Worm (Caenorhabditis elegans): ENCODE measurements around the gene C01G6.2.

The C01G6.2 gene

ce11 chrII:9236972-9237371 is 29.9 kb upstream of the C01G6.2 start:
- TF ChIP-seq ceh-48 (tag; optimal IDR thresholded peaks at IDR 0.05) (no peak), ceh-18 (tag; optimal IDR thresholded peaks at IDR 0.05) (no peak), npax-4 (tag; optimal IDR thresholded peaks at IDR 0.05) (no peak), unc-42 (tag; optimal IDR thresholded peaks at IDR 0.05) (no peak), rnt-1 (tag; optimal IDR thresholded peaks at IDR 0.05) (no peak), gmeb-2 (tag; optimal IDR thresholded peaks at IDR 0.05) (no peak), ahr-1 (tag; optimal IDR thresholded peaks at IDR 0.05) (no peak), pha-4 (tag; optimal IDR thresholded peaks at IDR 0.05) (no peak), ceh-24 (tag; optimal IDR thresholded peaks at IDR 0.05) (no peak), ceh-22 (tag; optimal IDR thresholded peaks at IDR 0.05) (no peak), F13H6.1 (tag; optimal IDR thresholded peaks at IDR 0.05) (no peak), ttx-3 (tag; optimal IDR thresholded peaks at IDR 0.05) (no peak), pax-1 (tag; optimal IDR thresholded peaks at IDR 0.05) (no peak), syd-9 (tag; optimal IDR thresholded peaks at IDR 0.05) (no peak), pag-3 (tag; optimal IDR thresholded peaks at IDR 0.05; ENCODE audit: borderline replicate concordance) (no peak), ref-2 (tag; optimal IDR thresholded peaks at IDR 0.05) (no peak)

ce11 chrII:9237719-9238118 is 29.1 kb upstream of the C01G6.2 start:
- TF ChIP-seq unc-3 (GFP tag; conservative IDR thresholded peaks at IDR 0.05) (no peak), unc-3 (tag; optimal IDR thresholded peaks at IDR 0.05) (no peak), fax-1 (tag; optimal IDR thresholded peaks at IDR 0.05) (no peak), unc-42 (tag; optimal IDR thresholded peaks at IDR 0.05) (no peak)

ce11 chrII:9241610-9242009 is 25.2 kb upstream of the C01G6.2 start:
- TF ChIP-seq C08G9.2 (tag; optimal IDR thresholded peaks at IDR 0.05) (no peak), ttx-3 (tag; optimal IDR thresholded peaks at IDR 0.05) (no peak), elt-4 (tag; optimal IDR thresholded peaks at IDR 0.05) (no peak), odd-2 (tag; optimal IDR thresholded peaks at IDR 0.05) (no peak), pros-1 (tag; optimal IDR thresholded peaks at IDR 0.05) (no peak), hlh-13 (GFP tag; optimal IDR thresholded peaks at IDR 0.05) (no peak), ref-2 (tag; optimal IDR thresholded peaks at IDR 0.05) (no peak), ceh-30 (tag; optimal IDR thresholded peaks at IDR 0.05) (no peak), mec-3 (tag; optimal IDR thresholded peaks at IDR 0.05; ENCODE audit: borderline replicate concordance) (no peak), hlh-30 (tag; optimal IDR thresholded peaks at IDR 0.05; ENCODE audit: insufficient read depth) (no peak), zip-5 (tag; optimal IDR thresholded peaks at IDR 0.05) (no peak), ceh-22 (tag; optimal IDR thresholded peaks at IDR 0.05) (no peak), pag-3 (tag; optimal IDR thresholded peaks at IDR 0.05; ENCODE audit: borderline replicate concordance) (no peak), ceh-14 (tag; optimal IDR thresholded peaks at IDR 0.05) (no peak), tbx-7 (tag; optimal IDR thresholded peaks at IDR 0.05) (no peak), ceh-19 (GFP tag; optimal IDR thresholded peaks at IDR 0.05) (no peak), unc-3 (GFP tag; conservative IDR thresholded peaks at IDR 0.05) (no peak), unc-3 (tag; optimal IDR thresholded peaks at IDR 0.05) (no peak), pha-2 (tag; optimal IDR thresholded peaks at IDR 0.05) (no peak), F13H6.1 (tag; optimal IDR thresholded peaks at IDR 0.05) (no peak)

ce11 chrII:9242804-9243203 is 24.1 kb upstream of the C01G6.2 start:
- no peak for TF ChIP-seq eyg-1 (tag; optimal IDR thresholded peaks at IDR 0.05)
- no peak for TF ChIP-seq ztf-16 (tag; optimal IDR thresholded peaks at IDR 0.05)
- no peak for TF ChIP-seq ceh-19 (GFP tag; optimal IDR thresholded peaks at IDR 0.05)
- no peak for TF ChIP-seq odd-2 (tag; optimal IDR thresholded peaks at IDR 0.05)
- no peak for TF ChIP-seq npax-4 (tag; optimal IDR thresholded peaks at IDR 0.05)
- no peak for TF ChIP-seq unc-86 (tag; optimal IDR thresholded peaks at IDR 0.05)

- no peak for TF ChIP-seq ceh-6 (GFP tag; optimal IDR thresholded peaks at IDR 0.05)
- no peak for TF ChIP-seq hlh-30 (tag; optimal IDR thresholded peaks at IDR 0.05; ENCODE audit: insufficient read depth)
- no peak for TF ChIP-seq pax-1 (tag; optimal IDR thresholded peaks at IDR 0.05)
- no peak for TF ChIP-seq K02D7.2 (tag; optimal IDR thresholded peaks at IDR 0.05)
- TF ChIP-seq ceh-22 (tag; optimal IDR thresholded peaks at IDR 0.05) = no peak
- no peak for TF ChIP-seq rnt-1 (tag; optimal IDR thresholded peaks at IDR 0.05)
- no peak for TF ChIP-seq unc-3 (GFP tag; conservative IDR thresholded peaks at IDR 0.05)
- no peak for TF ChIP-seq unc-3 (tag; optimal IDR thresholded peaks at IDR 0.05)
- no peak for TF ChIP-seq tbx-7 (tag; optimal IDR thresholded peaks at IDR 0.05)
- no peak for TF ChIP-seq C38D4.7 (GFP tag; optimal IDR thresholded peaks at IDR 0.05)
- TF ChIP-seq hlh-6 (tag; optimal IDR thresholded peaks at IDR 0.05) = no peak
- TF ChIP-seq syd-9 (tag; optimal IDR thresholded peaks at IDR 0.05) = no peak
- no peak for TF ChIP-seq odd-2 (tag; optimal IDR thresholded peaks at IDR 0.05)
- TF ChIP-seq nhr-11 (tag; optimal IDR thresholded peaks at IDR 0.05) = no peak
Observed at ce11 chrII:9246648-9247047, 20.2 kb upstream of the C01G6.2 start, which contains the start of gene T26C5.5. TSS of gene T26C5.5 (minus strand) at chrII:9246748.
